Worm (Caenorhabditis elegans): Measurements from ENCODE around the gene pals-37.

DNA sequence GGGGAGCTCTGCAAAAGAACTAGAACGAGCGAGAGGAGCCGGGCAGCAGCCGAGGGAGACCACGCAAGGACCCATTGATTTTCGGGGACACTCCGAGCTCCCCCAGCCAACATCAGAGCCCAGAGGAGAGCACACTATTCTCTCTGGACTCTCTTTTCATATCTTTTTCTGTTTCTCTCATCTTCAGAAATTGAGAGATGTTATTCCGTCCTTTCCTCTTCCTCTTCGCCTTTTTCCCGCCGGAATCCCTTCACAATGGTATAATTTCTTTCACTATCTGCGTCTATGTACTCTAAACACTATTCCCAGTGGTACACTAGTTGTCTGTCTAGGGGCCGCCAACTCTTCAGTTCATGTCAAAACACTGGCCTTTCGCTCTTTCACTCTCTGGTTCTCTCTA is 24.1 kb upstream of the pals-37 start:
- TF ChIP-seq snpc-4 (tag; optimal IDR thresholded peaks at IDR 0.05): no peak
- TF ChIP-seq ham-2 (GFP tag; optimal IDR thresholded peaks at IDR 0.05): no peak

All from whole organism, mixed stage, embryonic.